Fruit fly (Drosophila melanogaster): ENCODE measurements around the gene CycT.
A peak's percentile ranks its signal among the peaks of the same experiment; 100 is the strongest.

The CycT gene

DNA sequence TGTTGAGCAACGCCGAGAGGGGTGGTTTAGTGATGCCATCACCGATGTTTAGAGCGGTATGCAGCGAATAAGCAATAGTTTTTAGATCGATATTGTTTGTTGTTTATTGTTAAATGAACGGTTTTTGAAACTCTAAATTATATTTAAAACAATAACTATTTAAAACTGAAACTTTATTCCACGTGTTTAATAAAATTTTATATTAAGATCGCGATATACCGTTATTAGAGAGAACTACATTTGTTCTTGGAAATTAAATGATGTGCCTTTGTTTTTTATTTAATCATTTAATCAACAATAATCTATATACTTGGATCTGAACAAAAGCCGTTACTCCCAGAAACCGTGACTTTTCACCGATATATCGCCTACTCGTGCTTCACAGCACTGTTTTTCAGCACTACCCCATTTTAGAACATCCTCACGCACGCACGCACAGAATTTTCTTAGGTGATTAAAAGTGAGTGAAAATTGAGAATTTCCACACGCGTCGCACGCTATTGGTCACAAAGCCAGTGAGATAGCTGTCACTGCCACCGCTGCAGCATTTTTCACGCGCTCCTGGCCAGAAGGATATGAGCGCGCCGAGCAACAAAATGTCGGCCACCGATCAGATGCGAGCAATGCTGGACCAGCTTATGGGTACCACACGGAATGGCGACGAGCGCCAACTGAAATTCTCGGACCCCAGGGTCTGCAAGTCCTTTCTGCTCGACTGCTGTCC is 43.5 kb downstream of the CycT start, which contains the start of the genes U4-U6-60K and CG7564 (continued):
- peak; percentile 53; the same call in 1 of the 2 replicates for TF ChIP-seq Ptx1 (GFP tag; IDR thresholded peaks at IDR 0.05)
- TF ChIP-seq Trl (optimal IDR thresholded peaks at IDR 0.05), result no peak
- TF ChIP-seq Trl (GFP tag; optimal IDR thresholded peaks at IDR 0.05), result peak; percentile 38
- TF ChIP-seq sisA (GFP tag; IDR thresholded peaks at IDR 0.05), result peak; percentile 61
- TF ChIP-seq pfk (GFP tag; optimal IDR thresholded peaks at IDR 0.05), result no peak
- peak; percentile 37 for TF ChIP-seq CG6683 (GFP tag; optimal IDR thresholded peaks at IDR 0.05)
- no peak for TF ChIP-seq CG6254 (GFP tag; optimal IDR thresholded peaks at IDR 0.05)
- TF ChIP-seq Sry-δ (GFP tag; optimal IDR thresholded peaks at IDR 0.05), result peak; percentile 79
- no peak for TF ChIP-seq BtbVII (GFP tag; optimal IDR thresholded peaks at IDR 0.05)
- no peak for TF ChIP-seq Fer1 (GFP tag; optimal IDR thresholded peaks at IDR 0.05)
- peak; percentile 20 for TF ChIP-seq pum (GFP tag; optimal IDR thresholded peaks at IDR 0.05)
- peak; percentile 92 for TF ChIP-seq CG7963 (GFP tag; IDR thresholded peaks at IDR 0.05; ENCODE audit: partially characterized antibody)
- peak; percentile 84 for TF ChIP-seq ato (GFP tag; IDR thresholded peaks at IDR 0.05; ENCODE audit: partially characterized antibody)
- peak; percentile 54 for TF ChIP-seq al (GFP tag; IDR thresholded peaks at IDR 0.05)
- TF ChIP-seq chn (GFP tag; optimal IDR thresholded peaks at IDR 0.05), result peak; percentile 63
- TF ChIP-seq Side (GFP tag; optimal IDR thresholded peaks at IDR 0.05), result peak; percentile 23
- no peak for TF ChIP-seq dmrt99B (tag; optimal IDR thresholded peaks at IDR 0.05)
- TF ChIP-seq Awh (GFP tag; IDR thresholded peaks at IDR 0.05), result no peak
- TF ChIP-seq CG9609 (GFP tag; optimal IDR thresholded peaks at IDR 0.05), result peak; percentile 44
- TF ChIP-seq H2.0 (GFP tag; IDR thresholded peaks at IDR 0.05), result 0 out of 2 replicates have a peak, but pooled peaks have one; percentile 30
- peak; percentile 67 for TF ChIP-seq Nf-YC (tag; optimal IDR thresholded peaks at IDR 0.05)
- TF ChIP-seq CG34422 (GFP tag; IDR thresholded peaks at IDR 0.05), result peak; percentile 33; the same call in 1 of the 3 replicates
- no peak for TF ChIP-seq Optix (GFP tag; IDR thresholded peaks at IDR 0.05)
- TF ChIP-seq Sox102F (GFP tag; optimal IDR thresholded peaks at IDR 0.05), result peak; percentile 25
- TF ChIP-seq CG8388 (GFP tag; optimal IDR thresholded peaks at IDR 0.05), result peak; percentile 19
- TF ChIP-seq CG11456 (GFP tag; IDR thresholded peaks at IDR 0.05), result peak; percentile 61; the same call in 2 of the 3 replicates
- TF ChIP-seq chinmo (GFP tag; IDR thresholded peaks at IDR 0.05; ENCODE audit: partially characterized antibody), result peak; percentile 92; the same call in 3 of the 4 replicates
- no peak for TF ChIP-seq MTF-1 (GFP tag; optimal IDR thresholded peaks at IDR 0.05; ENCODE audit: borderline replicate concordance)
- peak; percentile 79 for TF ChIP-seq phol (tag; optimal IDR thresholded peaks at IDR 0.05)
- no peak for TF ChIP-seq Vsx1 (GFP tag; optimal IDR thresholded peaks at IDR 0.05)
- peak; percentile 74 for TF ChIP-seq YL-1 (GFP tag; optimal IDR thresholded peaks at IDR 0.05)
- TF ChIP-seq nerfin-2 (GFP tag; IDR thresholded peaks at IDR 0.05; ENCODE audit: partially characterized antibody), result peak; percentile 96
- peak; percentile 80; the same call in 3 of the 4 replicates for TF ChIP-seq Gug (GFP tag; IDR thresholded peaks at IDR 0.05)
- TF ChIP-seq CG8478 (optimal IDR thresholded peaks at IDR 0.05), result no peak
- peak; percentile 77 for TF ChIP-seq Xbp1 (GFP tag; optimal IDR thresholded peaks at IDR 0.05)
- no peak for TF ChIP-seq CG10321 (GFP tag; IDR thresholded peaks at IDR 0.05)
- TF ChIP-seq sob (GFP tag; IDR thresholded peaks at IDR 0.05), result peak; percentile 81
- peak; percentile 12 for TF ChIP-seq Bteb2 (GFP tag; optimal IDR thresholded peaks at IDR 0.05)
- TF ChIP-seq sug (tag; optimal IDR thresholded peaks at IDR 0.05), result peak; percentile 74
- no peak for TF ChIP-seq CG6765 (GFP tag; optimal IDR thresholded peaks at IDR 0.05)
- TF ChIP-seq CG14965 (GFP tag; optimal IDR thresholded peaks at IDR 0.05; ENCODE audit: borderline replicate concordance), result no peak
- peak; percentile 43 for TF ChIP-seq tgo (GFP tag; IDR thresholded peaks at IDR 0.05)
- TF ChIP-seq her (GFP tag; optimal IDR thresholded peaks at IDR 0.05), result no peak
- TF ChIP-seq Camta (GFP tag; optimal IDR thresholded peaks at IDR 0.05), result peak; percentile 52
- TF ChIP-seq Asciz (GFP tag; optimal IDR thresholded peaks at IDR 0.05), result no peak
- no peak for TF ChIP-seq wor (GFP tag; IDR thresholded peaks at IDR 0.05)
- peak; percentile 8 for TF ChIP-seq CG4282 (GFP tag; optimal IDR thresholded peaks at IDR 0.05)
- TF ChIP-seq Oli (tag; optimal IDR thresholded peaks at IDR 0.05), result peak; percentile 29
- TF ChIP-seq CG9876 (GFP tag; optimal IDR thresholded peaks at IDR 0.05), result peak; percentile 2
- peak; percentile 70 for TF ChIP-seq kay (GFP tag; optimal IDR thresholded peaks at IDR 0.05)
